Worm (Caenorhabditis elegans) whole organism, dauer: ENCODE measurements around the gene R11G11.16.

Source experiments
- unc-62 ChIP-seq: sonication (generic microtip); optimal IDR thresholded peaks from 2 replicates; lab custom pipeline; 2017; ENCODE audit warnings: missing biosample characterization, missing genetic modification reagents, missing genetic modification characterization

R11G11.16 gene

DNA sequence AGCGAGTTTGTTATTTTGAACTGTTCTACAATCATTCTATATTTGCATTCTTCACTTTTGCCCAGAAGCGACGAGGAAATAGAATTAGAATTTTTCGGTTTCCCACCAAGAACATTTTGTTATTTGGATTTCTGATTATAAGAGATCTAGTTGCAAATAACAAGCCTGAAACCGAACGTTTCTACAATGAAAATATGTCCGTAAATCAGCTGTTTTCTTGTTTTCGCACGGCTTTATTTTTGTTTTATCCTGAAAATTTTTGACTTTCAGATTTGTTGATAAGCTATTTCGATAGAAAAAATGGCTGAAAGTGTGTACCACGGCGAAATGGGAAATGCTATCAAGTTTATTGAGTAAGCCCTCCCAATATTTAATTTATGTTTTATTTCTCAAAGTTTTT is 2.7 kb upstream of the R11G11.16 start, which contains the start of gene srw-108:
srw-108 (plus strand) TSS at position 301 of the 400 bp plus-strand sequence.
- TF ChIP-seq unc-62 (GFP tag; lab: Kevin White, UChicago) = no peak

ce11 chrV:524058-524457 is 882 bp downstream of the R11G11.16 start, which contains the start of gene lipl-3:
lipl-3 (minus strand) TSS chrV:524218.
- TF ChIP-seq unc-62 (GFP tag; lab: Kevin White, UChicago) = no peak

- TF ChIP-seq unc-62 (GFP tag; lab: Kevin White, UChicago) = no peak
Observed at ce11 chrV:521517-521916, 3.4 kb downstream of the R11G11.16 start, which contains the start of gene srw-107. srw-107 (minus strand) TSS chrV:521617.

DNA sequence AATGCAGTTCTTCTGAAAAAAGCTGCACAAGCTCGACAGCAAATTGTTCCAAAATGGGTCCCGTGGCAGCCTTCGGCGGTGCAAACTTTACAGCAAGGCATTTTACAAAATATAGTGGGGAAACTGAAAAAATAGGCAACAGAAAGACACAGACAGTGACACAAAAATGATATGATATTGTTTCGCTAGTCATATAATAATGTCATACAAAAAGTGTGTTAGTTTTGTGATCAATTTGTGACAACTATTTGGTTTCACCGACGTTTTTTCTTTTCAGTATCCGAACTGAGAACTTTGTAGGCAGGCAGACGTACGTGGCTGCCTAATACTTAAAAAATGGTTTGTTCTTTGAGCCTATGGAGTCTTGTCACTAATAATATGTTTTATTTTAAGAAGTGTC is 5.5 kb downstream of the R11G11.16 start, which contains the start of gene nhr-210:
nhr-210 (minus strand) TSS at position 101 of the 400 bp plus-strand sequence.
- TF ChIP-seq unc-62 (GFP tag; lab: Kevin White, UChicago) = no peak

DNA sequence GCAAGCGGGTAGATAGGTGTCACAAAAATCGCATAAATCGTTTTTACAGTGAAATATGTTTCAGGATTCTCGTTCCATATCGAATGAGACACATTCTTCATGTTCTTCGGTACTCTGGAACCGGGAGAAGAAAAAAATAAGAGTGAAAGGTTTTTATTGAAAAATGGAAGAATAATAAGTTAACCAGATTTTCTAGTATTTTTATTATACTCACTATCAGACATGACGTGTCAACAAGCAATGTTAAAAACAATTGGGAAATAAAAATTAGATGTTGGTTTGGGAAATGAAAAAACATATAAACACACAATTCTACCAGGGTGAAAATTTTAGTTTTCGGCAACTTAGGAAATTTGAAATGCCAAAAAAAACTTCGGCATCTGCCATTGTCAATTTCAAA is 12.5 kb downstream of the R11G11.16 start, which contains the start of gene srh-37:
srh-37 (minus strand) TSS at position 101 of the 400 bp plus-strand sequence.
- TF ChIP-seq unc-62 (GFP tag; lab: Kevin White, UChicago) = no peak

ce11 chrV:505191-505590 is 19.7 kb downstream of the R11G11.16 start, which contains the start of gene srlf-19:
srlf-19 (plus strand) TSS chrV:505491.
- no peak for TF ChIP-seq unc-62 (GFP tag; lab: Kevin White, UChicago)

ce11 chrV:503728-504127 is 21.2 kb downstream of the R11G11.16 start, which contains the start of gene srlf-35:
srlf-35 (plus strand) TSS chrV:504028.
- TF ChIP-seq unc-62 (GFP tag; lab: Kevin White, UChicago) = no peak

ce11 chrV:502803-503273 is 22.1 kb downstream of the R11G11.16 start, which contains the start of gene T01G6.10:
T01G6.10 (minus strand) TSS chrV:503223.
- no peak for TF ChIP-seq unc-62 (GFP tag; lab: Kevin White, UChicago)

ce11 chrV:501230-501629 is 23.7 kb downstream of the R11G11.16 start, which contains the start of gene str-256:
str-256 (minus strand) TSS chrV:501330.
- no peak for TF ChIP-seq unc-62 (GFP tag; lab: Kevin White, UChicago)

DNA sequence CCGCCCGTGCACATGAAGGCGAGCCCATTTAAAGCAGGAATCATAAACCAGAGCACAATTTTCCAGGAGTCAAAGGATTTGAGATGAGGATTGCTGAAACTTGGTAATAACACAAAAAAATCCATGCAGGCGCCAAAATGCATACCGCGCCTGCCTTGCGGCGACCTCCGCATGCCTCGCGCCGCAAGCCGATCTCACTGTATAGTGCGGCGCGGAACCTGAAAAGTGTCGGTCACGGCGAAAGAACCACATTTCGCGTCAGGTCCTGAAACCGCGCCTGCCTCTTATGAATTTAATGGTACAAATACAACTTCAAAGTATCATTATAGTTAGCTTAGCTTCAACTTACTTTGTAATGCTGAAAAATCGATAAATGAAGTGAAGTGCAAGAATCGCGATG is 24.4 kb downstream of the R11G11.16 start:
- TF ChIP-seq unc-62 (GFP tag; lab: Kevin White, UChicago) = no peak

DNA sequence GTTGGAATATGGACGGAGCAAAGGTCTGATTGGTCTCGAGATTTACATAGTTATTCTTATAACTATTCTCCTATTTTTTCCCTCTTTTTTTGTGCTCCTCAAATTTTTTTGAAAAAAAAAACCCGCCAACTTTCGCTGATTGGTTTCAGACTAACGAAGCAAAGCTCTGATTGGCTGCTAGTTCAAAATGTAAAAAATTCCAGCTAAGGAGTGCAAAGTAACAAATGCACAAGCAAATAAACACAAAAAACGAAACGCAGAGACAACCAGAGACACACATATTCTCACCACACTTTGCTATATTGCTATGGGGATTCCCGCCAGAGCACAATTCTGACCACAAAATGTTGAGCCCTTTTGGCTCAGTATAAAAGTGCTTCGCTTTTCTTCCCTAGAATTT is 27.5 kb downstream of the R11G11.16 start, which contains the start of gene T01G6.1:
T01G6.1 (plus strand) TSS at position 301 of the 400 bp plus-strand sequence.
- no peak for TF ChIP-seq unc-62 (GFP tag; lab: Kevin White, UChicago)

- no peak for TF ChIP-seq unc-62 (GFP tag; lab: Kevin White, UChicago)
Observed at ce11 chrV:494284-494683, 30.7 kb downstream of the R11G11.16 start, which contains the start of gene nhr-131. nhr-131 (plus strand) TSS chrV:494370.

DNA sequence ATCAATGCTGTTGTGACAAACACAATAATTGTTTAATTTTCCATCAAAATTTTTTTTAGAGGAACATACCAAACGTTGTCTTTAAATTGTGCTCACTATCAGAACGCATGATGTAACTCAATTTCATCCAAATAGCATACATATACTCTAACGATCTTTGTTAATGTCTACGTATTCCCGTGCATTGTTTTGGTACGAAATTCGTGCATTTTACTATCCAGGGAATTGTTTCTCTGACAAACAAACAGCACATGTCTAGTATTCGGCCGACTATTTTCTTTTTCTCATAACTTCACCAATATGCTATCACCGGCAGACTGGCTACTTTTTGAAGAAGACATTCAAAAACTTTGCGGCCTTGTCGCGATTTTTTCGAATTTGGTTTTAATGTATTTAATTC is 33.5 kb downstream of the R11G11.16 start, which contains the start of gene str-196:
str-196 (plus strand) TSS at position 301 of the 400 bp plus-strand sequence.
- no peak for TF ChIP-seq unc-62 (GFP tag; lab: Kevin White, UChicago)

ce11 chrV:489320-489719 is 35.6 kb downstream of the R11G11.16 start, which contains the start of gene nhr-106:
nhr-106 (plus strand) TSS chrV:489620.
- no peak for TF ChIP-seq unc-62 (GFP tag; lab: Kevin White, UChicago)

- TF ChIP-seq unc-62 (GFP tag; lab: Kevin White, UChicago) = no peak
Observed at ce11 chrV:487980-488379, 37.0 kb downstream of the R11G11.16 start.

DNA sequence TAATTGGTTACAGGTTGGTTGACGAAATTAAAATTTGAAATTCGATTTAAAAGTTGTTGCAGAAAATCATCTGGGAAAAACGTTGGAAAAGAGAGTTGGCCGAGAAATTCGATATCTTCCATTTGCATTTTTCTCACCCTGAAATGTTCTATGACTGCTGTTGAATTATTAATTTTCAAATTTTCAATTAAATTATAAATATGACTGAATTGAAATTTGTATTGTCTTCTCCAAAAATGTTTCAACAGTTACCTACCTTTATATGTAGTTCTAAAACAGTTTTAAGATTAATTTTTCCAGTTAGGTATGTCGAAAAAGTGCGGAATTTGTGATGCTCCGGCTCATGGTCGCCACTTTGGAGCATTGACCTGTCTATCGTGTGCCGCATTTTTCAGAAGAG is 38.3 kb downstream of the R11G11.16 start, which contains the start of gene nhr-211:
nhr-211 (plus strand) TSS at position 301 of the 400 bp plus-strand sequence.
- no peak for TF ChIP-seq unc-62 (GFP tag; lab: Kevin White, UChicago)
